Fruit fly (Drosophila melanogaster): ENCODE results near the gene Fhos.

Gene Fhos

DNA sequence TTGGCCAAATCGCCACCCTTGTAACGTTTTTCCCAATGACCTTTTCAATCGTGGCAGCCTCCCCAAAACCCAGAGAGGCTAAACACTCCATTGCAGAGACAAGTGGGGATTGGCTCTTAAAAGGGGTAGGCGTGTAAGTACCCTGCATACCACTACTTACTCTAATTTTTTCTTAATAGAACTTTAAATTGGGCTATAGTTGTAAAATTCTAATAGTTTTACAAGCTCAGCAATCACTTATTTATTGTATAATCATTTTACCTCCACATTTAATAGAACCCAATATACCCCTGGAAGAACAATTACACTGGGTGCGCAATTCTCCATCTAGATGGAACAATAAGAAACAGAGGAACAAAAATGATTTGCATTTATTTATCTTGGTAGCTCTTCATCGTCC is 88.3 kb downstream of the Fhos start (continued):
- TF ChIP-seq E2f1 (GFP tag; IDR thresholded peaks at IDR 0.05) (peak; percentile 74), sima (GFP tag; optimal IDR thresholded peaks at IDR 0.05) (no peak), CG7839 (tag; optimal IDR thresholded peaks at IDR 0.05) (peak; percentile 86), gsb-n (tag; optimal IDR thresholded peaks at IDR 0.05) (peak; percentile 58), zen2 (GFP tag; IDR thresholded peaks at IDR 0.05; ENCODE audit: partially characterized antibody) (no peak), CG33213 (GFP tag; optimal IDR thresholded peaks at IDR 0.05) (no peak), CG9609 (GFP tag; optimal IDR thresholded peaks at IDR 0.05) (peak; percentile 57), ranshi (GFP tag; IDR thresholded peaks at IDR 0.05) (peak; percentile 77), Lhr (GFP tag; optimal IDR thresholded peaks at IDR 0.05) (peak; percentile 37), gcm2 (GFP tag; optimal IDR thresholded peaks at IDR 0.05) (peak; percentile 21), CG12219 (GFP tag; optimal IDR thresholded peaks at IDR 0.05) (peak; percentile 78), HLHmδ (GFP tag; optimal IDR thresholded peaks at IDR 0.05) (no peak), slp2 (GFP tag; optimal IDR thresholded peaks at IDR 0.05) (peak; percentile 9), CG31224 (GFP tag; IDR thresholded peaks at IDR 0.05) (peak; percentile 67), Optix (GFP tag; IDR thresholded peaks at IDR 0.05) (0 out of 3 replicates have a peak, but pooled peaks have one; percentile 48), CG31441 (GFP tag; IDR thresholded peaks at IDR 0.05) (peak; percentile 80), CG11560 (tag; IDR thresholded peaks at IDR 0.05) (peak; percentile 38; the same call in 1 of the 3 replicates), CG17829 (tag; optimal IDR thresholded peaks at IDR 0.05) (peak; percentile 69), sug (tag; optimal IDR thresholded peaks at IDR 0.05) (peak; percentile 16), CG8478 (optimal IDR thresholded peaks at IDR 0.05) (no peak), CG9817 (tag; optimal IDR thresholded peaks at IDR 0.05) (peak; percentile 74), danr (GFP tag; IDR thresholded peaks at IDR 0.05) (no peak), CG15479 (GFP tag; optimal IDR thresholded peaks at IDR 0.05) (no peak), ind (GFP tag; optimal IDR thresholded peaks at IDR 0.05) (peak; percentile 62), CG8924 (tag; optimal IDR thresholded peaks at IDR 0.05) (peak; percentile 80), CG15514 (GFP tag; optimal IDR thresholded peaks at IDR 0.05) (peak; percentile 44), CG13123 (GFP tag; optimal IDR thresholded peaks at IDR 0.05) (no peak), Jarid2 (GFP tag; optimal IDR thresholded peaks at IDR 0.05) (peak; percentile 7), dm (GFP tag; optimal IDR thresholded peaks at IDR 0.05) (peak; percentile 25), CG31388 (GFP tag; optimal IDR thresholded peaks at IDR 0.05) (no peak), ham (GFP tag; IDR thresholded peaks at IDR 0.05) (no peak), ab (GFP tag; optimal IDR thresholded peaks at IDR 0.05) (no peak), CG17385 (GFP tag; optimal IDR thresholded peaks at IDR 0.05) (peak; percentile 67), CG12236 (GFP tag; optimal IDR thresholded peaks at IDR 0.05) (no peak), Eip74EF (GFP tag; optimal IDR thresholded peaks at IDR 0.05) (peak in 1 of 2 experiments; percentile 69), Stat92E (GFP tag; optimal IDR thresholded peaks at IDR 0.05) (no peak), CG12391 (tag; optimal IDR thresholded peaks at IDR 0.05) (peak; percentile 79), Lpt (GFP tag; optimal IDR thresholded peaks at IDR 0.05) (no peak), maf-S (GFP tag; optimal IDR thresholded peaks at IDR 0.05) (peak; percentile 47), CG8359 (GFP tag; optimal IDR thresholded peaks at IDR 0.05; ENCODE audit: borderline replicate concordance) (peak; percentile 33), GATAe (GFP tag; conservative IDR thresholded peaks at IDR 0.05) (no peak), CG14667 (GFP tag; IDR thresholded peaks at IDR 0.05) (peak; percentile 42; the same call in 1 of the 2 replicates), trem (tag; optimal IDR thresholded peaks at IDR 0.05) (peak; percentile 39), sisA (GFP tag; IDR thresholded peaks at IDR 0.05) (peak; percentile 75), ac (GFP tag; optimal IDR thresholded peaks at IDR 0.05) (no peak), chinmo (GFP tag; IDR thresholded peaks at IDR 0.05; ENCODE audit: partially characterized antibody) (no peak), CG10321 (GFP tag; IDR thresholded peaks at IDR 0.05) (peak; percentile 43; the same call in 1 of the 2 replicates), nom (GFP tag; optimal IDR thresholded peaks at IDR 0.05) (no peak), Sin3A (optimal IDR thresholded peaks at IDR 0.05) (no peak), nau (GFP tag; optimal IDR thresholded peaks at IDR 0.05) (peak; percentile 36), CG7963 (GFP tag; IDR thresholded peaks at IDR 0.05; ENCODE audit: partially characterized antibody) (no peak)

All from whole organism, embryonic.